Worm (Caenorhabditis elegans): Measurements from ENCODE around the gene T07C12.10.

DNA sequence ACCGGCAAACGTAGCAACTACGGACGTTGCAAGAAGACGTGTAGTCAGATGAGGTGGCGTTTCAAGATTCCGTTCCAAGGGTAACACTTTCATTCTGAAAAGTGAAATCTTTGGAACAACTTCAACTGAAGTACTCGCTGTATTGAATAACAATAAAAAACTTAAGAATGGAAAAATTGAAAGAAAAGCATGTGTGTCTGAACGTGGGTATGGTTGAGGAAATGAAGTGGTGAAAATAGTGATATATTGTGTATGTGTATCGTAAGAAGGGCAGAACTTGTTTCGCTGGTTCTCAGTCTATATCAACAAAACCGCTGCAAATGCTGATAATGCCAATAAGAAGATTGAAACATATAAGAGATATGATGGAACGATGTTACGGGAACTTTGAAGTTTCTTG, 35.5 kb upstream of the T07C12.10 start, which contains the start of gene K08H10.6:
- TF ChIP-seq him-1 (tag; optimal IDR thresholded peaks at IDR 0.05) (no peak), dao-5 (tag; optimal IDR thresholded peaks at IDR 0.05) (no peak), W03F9.2 (tag; optimal IDR thresholded peaks at IDR 0.05) (no peak)
